Fruit fly (Drosophila melanogaster) whole organism, embryonic: ENCODE results near the gene CG14332.
A peak's percentile ranks its signal among the peaks of the same experiment; 100 is the strongest.

Source experiments
- Adf1 ChIP-seq: fragments of 200-800 bp; sonication (Bioruptor generic); IDR thresholded peaks from 2 replicates; pipeline ENCODE4 v1.3.6; 2022; ENCODE audit warnings: missing biosample characterization, missing genetic modification characterization
- Atf3 ChIP-seq: fragments of 200-800 bp; sonication (Bioruptor generic); optimal IDR thresholded peaks from 3 replicates; lab custom pipeline; 2016; ENCODE audit warnings: missing biosample characterization, missing genetic modification characterization
- C15 ChIP-seq: fragments of 200-800 bp; sonication (Bioruptor generic); IDR thresholded peaks from 3 replicates; pipeline ENCODE4 v1.3.6; 2022; ENCODE audit warnings: missing biosample characterization, missing genetic modification characterization
- CG10274 ChIP-seq: fragments of 200-800 bp; sonication (Bioruptor generic); optimal IDR thresholded peaks from 3 replicates; lab custom pipeline; 2017; ENCODE audit warnings: missing biosample characterization, mild to moderate bottlenecking, missing genetic modification characterization
- CG10431 ChIP-seq: fragments of 200-800 bp; sonication (Bioruptor generic); optimal IDR thresholded peaks from 3 replicates; lab custom pipeline; 2018; ENCODE audit warnings: missing biosample characterization, mild to moderate bottlenecking, missing genetic modification characterization
- CG10654 ChIP-seq: fragments of 200-800 bp; sonication (Bioruptor generic); optimal IDR thresholded peaks from 2 replicates; lab custom pipeline; 2016; ENCODE audit warnings: missing biosample characterization, missing genetic modification characterization
- CG12104 ChIP-seq: fragments of 200-800 bp; sonication (Bioruptor generic); optimal IDR thresholded peaks from 3 replicates; lab custom pipeline; 2016; ENCODE audit warnings: missing biosample characterization, missing genetic modification characterization
- CG12236 ChIP-seq: fragments of 200-800 bp; sonication (Bioruptor generic); optimal IDR thresholded peaks from 2 replicates; lab custom pipeline; 2016; ENCODE audit warnings: missing biosample characterization, missing genetic modification characterization
- CG15269 ChIP-seq: fragments of 200-800 bp; sonication (Bioruptor generic); optimal IDR thresholded peaks from 2 replicates; lab custom pipeline; 2018; ENCODE audit warnings: missing biosample characterization, mild to moderate bottlenecking, missing genetic modification characterization, moderate library complexity
- CG1792 ChIP-seq: fragments of 200-800 bp; sonication (Bioruptor generic); optimal IDR thresholded peaks from 2 replicates; lab custom pipeline; 2016; ENCODE audit warnings: missing biosample characterization, missing genetic modification characterization
- CG2678 ChIP-seq: fragments of 200-800 bp; sonication (Bioruptor generic); optimal IDR thresholded peaks from 3 replicates; lab custom pipeline; 2019; ENCODE audit warnings: missing biosample characterization, mild to moderate bottlenecking, missing genetic modification characterization, moderate library complexity
- CG31388 ChIP-seq: fragments of 200-800 bp; sonication (Bioruptor generic); optimal IDR thresholded peaks from 2 replicates; lab custom pipeline; 2016; ENCODE audit warnings: missing biosample characterization, missing genetic modification characterization
- CG34224 ChIP-seq: fragments of 200-800 bp; sonication (Bioruptor generic); IDR thresholded peaks from 3 replicates; pipeline ENCODE4 v1.3.6; 2022; ENCODE audit warnings: missing biosample characterization, missing genetic modification characterization; ENCODE audit not compliant: partially characterized antibody
- CG4854 ChIP-seq: fragments of 200-800 bp; sonication (Bioruptor generic); optimal IDR thresholded peaks from 2 replicates; lab custom pipeline; 2016; ENCODE audit warnings: missing biosample characterization, missing genetic modification characterization, inconsistent platforms
- CG7745 ChIP-seq: fragments of 200-800 bp; sonication (Bioruptor generic); optimal IDR thresholded peaks from 2 replicates; lab custom pipeline; 2018; ENCODE audit warnings: missing biosample characterization, mild to moderate bottlenecking, missing genetic modification characterization, moderate library complexity
- CG7928 ChIP-seq: fragments of 200-800 bp; sonication (Bioruptor generic); optimal IDR thresholded peaks from 2 replicates; lab custom pipeline; 2017; ENCODE audit warnings: missing biosample characterization, mild to moderate bottlenecking, missing genetic modification characterization
- CG9215 ChIP-seq: fragments of 200-800 bp; sonication (Bioruptor generic); IDR thresholded peaks from 2 replicates; pipeline ENCODE4 v1.3.6; 2022; ENCODE audit warnings: missing biosample characterization, missing genetic modification characterization
- CG9876 ChIP-seq: fragments of 200-800 bp; sonication (Bioruptor generic); optimal IDR thresholded peaks from 2 replicates; lab custom pipeline; 2016; ENCODE audit warnings: missing biosample characterization, missing genetic modification characterization
- Dad ChIP-seq: fragments of 200-800 bp; sonication (Bioruptor generic); optimal IDR thresholded peaks from 3 replicates; lab custom pipeline; 2016; ENCODE audit warnings: missing biosample characterization, missing genetic modification characterization
- Dll ChIP-seq: fragments of 200-800 bp; sonication (Bioruptor generic); IDR thresholded peaks from 4 replicates; pipeline ENCODE4 v1.3.6; 2022; ENCODE audit warnings: missing biosample characterization, missing genetic modification characterization; ENCODE audit not compliant: partially characterized antibody
- Eip74EF ChIP-seq, 2 experiments: fragments of 200-800 bp in 1 of 2; fragments of >200 bp in 1 of 2; sonication (Bioruptor generic) in 1 of 2; optimal IDR thresholded peaks; 2 replicates each; lab custom pipeline; 2017 to 2019; ENCODE audit warnings: missing biosample characterization in 2 of 2, missing genetic modification characterization in 2 of 2, mild to moderate bottlenecking in 1 of 2, moderate library complexity in 1 of 2
- Elba2 ChIP-seq: fragments of 200-800 bp; sonication (Bioruptor generic); optimal IDR thresholded peaks from 3 replicates; lab custom pipeline; 2016; ENCODE audit warnings: missing biosample characterization, missing genetic modification characterization
- H2.0 ChIP-seq: fragments of 200-800 bp; sonication (Bioruptor generic); IDR thresholded peaks from 2 replicates; pipeline ENCODE4 v1.3.6; 2022; ENCODE audit warnings: missing biosample characterization, missing genetic modification characterization
- NC2β ChIP-seq: fragments of 200-800 bp; sonication (Bioruptor generic); optimal IDR thresholded peaks from 2 replicates; lab custom pipeline; 2016; ENCODE audit warnings: missing biosample characterization, missing genetic modification characterization
- Sox102F ChIP-seq: fragments of 200-800 bp; sonication (Bioruptor generic); optimal IDR thresholded peaks from 2 replicates; lab custom pipeline; 2018; ENCODE audit warnings: missing biosample characterization, mild to moderate bottlenecking, missing genetic modification characterization, moderate library complexity
- az2 ChIP-seq: fragments of 200-800 bp; sonication (Bioruptor generic); optimal IDR thresholded peaks from 3 replicates; lab custom pipeline; 2016; ENCODE audit warnings: missing biosample characterization, missing genetic modification characterization
- bsh ChIP-seq, 2 experiments: fragments of 200-800 bp; sonication (Bioruptor generic); optimal IDR thresholded peaks; 2 replicates each; lab custom pipeline; 2017 to 2018; ENCODE audit warnings: mild to moderate bottlenecking in 2 of 2, missing biosample characterization in 2 of 2, missing genetic modification characterization in 2 of 2, moderate library complexity in 1 of 2
- cad ChIP-seq: fragments of >200 bp; optimal IDR thresholded peaks from 2 replicates; lab custom pipeline; 2017; ENCODE audit warnings: missing biosample characterization, missing genetic modification characterization
- chif ChIP-seq, 2 experiments: fragments of 200-800 bp; sonication (Bioruptor generic); optimal IDR thresholded peaks; 3 replicates each; lab custom pipeline; 2016; ENCODE audit warnings: missing biosample characterization in 2 of 2, missing genetic modification characterization in 2 of 2
- crp ChIP-seq, 2 experiments: fragments of 200-800 bp; sonication (Bioruptor generic); optimal IDR thresholded peaks; 2 replicates in 1 of 2; 3 replicates in 1 of 2; lab custom pipeline; 2017; ENCODE audit warnings: missing biosample characterization in 2 of 2, missing genetic modification characterization in 2 of 2, mild to moderate bottlenecking in 1 of 2, moderate library complexity in 1 of 2
- cwo ChIP-seq: fragments of 200-800 bp; sonication (Bioruptor generic); optimal IDR thresholded peaks from 3 replicates; lab custom pipeline; 2017; ENCODE audit warnings: missing biosample characterization, missing genetic modification characterization, mild to moderate bottlenecking, moderate library complexity, missing genetic modification reagents
- dm ChIP-seq: fragments of 200-800 bp; sonication (Bioruptor generic); optimal IDR thresholded peaks from 3 replicates; lab custom pipeline; 2016; ENCODE audit warnings: missing biosample characterization, missing genetic modification characterization
- grn ChIP-seq: fragments of 200-800 bp; sonication (Bioruptor generic); optimal IDR thresholded peaks from 3 replicates; lab custom pipeline; 2017; ENCODE audit warnings: missing biosample characterization, missing genetic modification characterization
- gro ChIP-seq: fragments of 200-800 bp; sonication (Bioruptor generic); optimal IDR thresholded peaks from 2 replicates; lab custom pipeline; 2016; ENCODE audit warnings: missing biosample characterization, missing genetic modification characterization
- h ChIP-seq: fragments of >200 bp; optimal IDR thresholded peaks from 2 replicates; lab custom pipeline; 2017
- inv ChIP-seq: fragments of 200-800 bp; sonication (Bioruptor generic); IDR thresholded peaks from 2 replicates; pipeline ENCODE4 v1.3.6; 2022; ENCODE audit warnings: missing biosample characterization, missing genetic modification characterization; ENCODE audit not compliant: partially characterized antibody
- nau ChIP-seq: fragments of 200-800 bp; sonication (Bioruptor generic); optimal IDR thresholded peaks from 3 replicates; lab custom pipeline; 2017; ENCODE audit warnings: missing biosample characterization, mild to moderate bottlenecking, missing genetic modification characterization, missing genetic modification reagents
- oc ChIP-seq: fragments of 200-800 bp; sonication (Bioruptor generic); optimal IDR thresholded peaks from 2 replicates; lab custom pipeline; 2018; ENCODE audit warnings: missing biosample characterization, mild to moderate bottlenecking, missing genetic modification characterization, moderate library complexity
- odd ChIP-seq: fragments of 200-800 bp; sonication (Bioruptor generic); optimal IDR thresholded peaks from 2 replicates; lab custom pipeline; 2017; ENCODE audit warnings: missing biosample characterization, mild to moderate bottlenecking, missing genetic modification characterization
- otp ChIP-seq: fragments of 200-800 bp; sonication (Bioruptor generic); IDR thresholded peaks from 3 replicates; pipeline ENCODE4, ENCODE4 v1.3.6; 2022; ENCODE audit warnings: missing biosample characterization, missing genetic modification characterization
- pb ChIP-seq: fragments of 200-800 bp; sonication (Bioruptor generic); optimal IDR thresholded peaks from 3 replicates; lab custom pipeline; 2016; ENCODE audit warnings: missing biosample characterization, missing genetic modification characterization
- pfk ChIP-seq: fragments of 200-800 bp; sonication (Bioruptor generic); optimal IDR thresholded peaks from 2 replicates; lab custom pipeline; 2018; ENCODE audit warnings: missing biosample characterization, mild to moderate bottlenecking, missing genetic modification characterization, moderate library complexity
- pho ChIP-seq: fragments of 200-800 bp; sonication (Bioruptor generic); optimal IDR thresholded peaks from 2 replicates; lab custom pipeline; 2016; ENCODE audit warnings: missing biosample characterization, missing genetic modification characterization
- psq ChIP-seq: fragments of 200-800 bp; sonication (Bioruptor generic); optimal IDR thresholded peaks from 2 replicates; lab custom pipeline; 2017; ENCODE audit warnings: missing biosample characterization, missing genetic modification characterization
- repo ChIP-seq: fragments of 200-800 bp; sonication (Bioruptor generic); optimal IDR thresholded peaks from 2 replicates; lab custom pipeline; 2016; ENCODE audit warnings: missing biosample characterization, missing genetic modification characterization
- salm ChIP-seq: fragments of 200-800 bp; sonication (Bioruptor generic); optimal IDR thresholded peaks from 2 replicates; lab custom pipeline; 2018; ENCODE audit warnings: missing biosample characterization, mild to moderate bottlenecking, missing genetic modification characterization
- ssp ChIP-seq: fragments of 200-800 bp; sonication (Bioruptor generic); IDR thresholded peaks from 2 replicates; pipeline ENCODE4 v1.3.6; 2022; ENCODE audit warnings: missing biosample characterization, missing genetic modification characterization
- usp ChIP-seq: fragments of >200 bp; optimal IDR thresholded peaks from 2 replicates; lab custom pipeline; 2017; ENCODE audit warnings: missing biosample characterization, missing genetic modification characterization
- vfl ChIP-seq: fragments of 200-800 bp; sonication (Bioruptor generic); optimal IDR thresholded peaks from 2 replicates; lab custom pipeline; 2016; ENCODE audit warnings: missing biosample characterization, missing genetic modification characterization
- z ChIP-seq: fragments of 200-800 bp; sonication (Bioruptor generic); IDR thresholded peaks from 3 replicates; pipeline ENCODE4 v1.3.6; 2022; ENCODE audit warnings: missing biosample characterization, missing genetic modification characterization
- zen2 ChIP-seq: fragments of 200-800 bp; sonication (Bioruptor generic); IDR thresholded peaks from 3 replicates; pipeline ENCODE4 v1.3.6; 2022; ENCODE audit warnings: missing biosample characterization, missing genetic modification characterization; ENCODE audit not compliant: partially characterized antibody

Gene CG14332

dm6 chr3R:17402434-17402833, 19.6 kb downstream of the CG14332 start, which contains the start of gene Sur-8 (continued):
- peak; percentile 76 for TF ChIP-seq az2 (GFP tag; lab: Kevin White, UChicago)
- no peak for TF ChIP-seq cad (GFP tag; lab: Kevin White, UChicago)
- TF ChIP-seq gro (GFP tag; lab: Kevin White, UChicago), result no peak
- TF ChIP-seq cwo, result no peak
- TF ChIP-seq CG9215, result 0 out of 2 replicates have a peak, but pooled peaks have one; percentile 21
- TF ChIP-seq inv (GFP tag; lab: Robert Waterston, UW), result no peak
- TF ChIP-seq H2.0 (GFP tag; lab: Robert Waterston, UW), result peak; percentile 62
- peak; percentile 10 for TF ChIP-seq Dad (GFP tag; lab: Kevin White, UChicago)
- peak; percentile 8 for TF ChIP-seq grn
- no peak for TF ChIP-seq usp
- TF ChIP-seq zen2 (GFP tag; lab: Robert Waterston, UW), result 0 out of 3 replicates have a peak, but pooled peaks have one; percentile 33
- peak; percentile 47 for TF ChIP-seq CG15269 (tag; lab: Kevin White, UChicago)
- TF ChIP-seq Atf3 (GFP tag; lab: Kevin White, UChicago), result peak; percentile 26
- peak; percentile 36 for TF ChIP-seq CG4854 (GFP tag; lab: Kevin White, UChicago)
- TF ChIP-seq pho (GFP tag; lab: Kevin White, UChicago), result peak; percentile 1
- peak; percentile 68 for TF ChIP-seq Sox102F (GFP tag; lab: Kevin White, UChicago)
- peak; percentile 31 for TF ChIP-seq dm (GFP tag; lab: Kevin White, UChicago)
- peak; percentile 13 for TF ChIP-seq CG1792 (GFP tag; lab: Kevin White, UChicago)
- TF ChIP-seq C15 (GFP tag; lab: Robert Waterston, UW), result no peak
- no peak for TF ChIP-seq Dll (GFP tag; lab: Robert Waterston, UW)
- TF ChIP-seq odd (GFP tag; lab: Kevin White, UChicago), result peak; percentile 12
- peak; percentile 45 for TF ChIP-seq CG10274
- no peak for TF ChIP-seq salm (tag; lab: Kevin White, UChicago)
- TF ChIP-seq CG7745, result no peak
- TF ChIP-seq CG2678, result peak; percentile 48
- TF ChIP-seq CG12104 (GFP tag; lab: Kevin White, UChicago), result no peak
- no peak for TF ChIP-seq pfk (GFP tag; lab: Kevin White, UChicago)
- TF ChIP-seq CG7928 (GFP tag; lab: Kevin White, UChicago), result no peak
- TF ChIP-seq Eip74EF (GFP tag; optimal IDR thresholded peaks at IDR 0.05; lab: Kevin White, UChicago), result no peak
- TF ChIP-seq Elba2 (GFP tag; lab: Kevin White, UChicago), result no peak
- peak; percentile 53; the same call in 1 of the 2 replicates for TF ChIP-seq ssp
- no peak for TF ChIP-seq oc (tag; lab: Kevin White, UChicago)
- TF ChIP-seq pb, result peak; percentile 59
- peak; percentile 25 for TF ChIP-seq repo (GFP tag; lab: Kevin White, UChicago)
- no peak for TF ChIP-seq CG12236 (GFP tag; lab: Kevin White, UChicago)
- peak; percentile 17 to 74 for TF ChIP-seq chif (GFP tag; optimal IDR thresholded peaks at IDR 0.05; lab: Kevin White, UChicago)
- TF ChIP-seq vfl (GFP tag; lab: Kevin White, UChicago), result no peak
- TF ChIP-seq bsh (GFP tag; optimal IDR thresholded peaks at IDR 0.05; lab: Kevin White, UChicago), result peak in 1 of 2 experiments; percentile 45
- peak; percentile 30 for TF ChIP-seq nau (GFP tag; lab: Kevin White, UChicago)
- TF ChIP-seq CG10654 (GFP tag; lab: Kevin White, UChicago), result peak; percentile 40
- no peak for TF ChIP-seq psq (GFP tag; lab: Kevin White, UChicago)
- TF ChIP-seq z, result no peak
- TF ChIP-seq CG34224 (GFP tag; lab: Robert Waterston, UW), result no peak
- TF ChIP-seq crp (GFP tag; optimal IDR thresholded peaks at IDR 0.05; lab: Kevin White, UChicago), result no peak
- peak; percentile 39 for TF ChIP-seq CG10431
- peak; percentile 75; the same call in 2 of the 3 replicates for TF ChIP-seq otp
- no peak for TF ChIP-seq CG31388 (GFP tag; lab: Kevin White, UChicago)
- TF ChIP-seq CG9876 (GFP tag; lab: Kevin White, UChicago), result peak; percentile 60
- TF ChIP-seq Adf1 (GFP tag; lab: Robert Waterston, UW), result peak; percentile 39
- peak; percentile 52 for TF ChIP-seq NC2β
- no peak for TF ChIP-seq h (lab: Kevin White, UChicago)
